Fruit fly (Drosophila melanogaster) whole organism, embryonic: ENCODE results near the gene Rcd5.

Source experiments
- Adf1 ChIP-seq: fragments of 200-800 bp; sonication (Bioruptor generic); IDR thresholded peaks from 2 replicates; pipeline ENCODE4 v1.3.6; 2022; ENCODE audit warnings: missing biosample characterization, missing genetic modification characterization
- Aef1 ChIP-seq: fragments of 200-800 bp; sonication (Bioruptor generic); IDR thresholded peaks from 3 replicates; pipeline ENCODE4 v1.3.6; 2022; ENCODE audit warnings: missing biosample characterization, missing genetic modification characterization
- Atf3 ChIP-seq: fragments of 200-800 bp; sonication (Bioruptor generic); optimal IDR thresholded peaks from 3 replicates; lab custom pipeline; 2016; ENCODE audit warnings: missing biosample characterization, missing genetic modification characterization
- Bgb ChIP-seq: fragments of 200-800 bp; sonication (Bioruptor generic); IDR thresholded peaks from 2 replicates; pipeline ENCODE4 v1.3.6; 2022; ENCODE audit warnings: missing biosample characterization, missing genetic modification characterization; ENCODE audit not compliant: partially characterized antibody
- CG10209 ChIP-seq: fragments of 200-800 bp; sonication (Bioruptor generic); optimal IDR thresholded peaks from 3 replicates; lab custom pipeline; 2017; ENCODE audit warnings: missing biosample characterization, mild to moderate bottlenecking, missing genetic modification characterization, missing genetic modification reagents
- CG10366 ChIP-seq: fragments of 200-800 bp; sonication (Bioruptor generic); IDR thresholded peaks from 2 replicates; pipeline ENCODE4 v1.3.6; 2022; ENCODE audit warnings: missing biosample characterization, missing genetic modification characterization
- CG10431 ChIP-seq: fragments of 200-800 bp; sonication (Bioruptor generic); optimal IDR thresholded peaks from 3 replicates; lab custom pipeline; 2018; ENCODE audit warnings: missing biosample characterization, mild to moderate bottlenecking, missing genetic modification characterization
- CG12155 ChIP-seq: fragments of 200-800 bp; sonication (Bioruptor generic); optimal IDR thresholded peaks from 3 replicates; lab custom pipeline; 2016; ENCODE audit warnings: missing biosample characterization, missing genetic modification characterization
- CG12236 ChIP-seq: fragments of 200-800 bp; sonication (Bioruptor generic); optimal IDR thresholded peaks from 2 replicates; lab custom pipeline; 2016; ENCODE audit warnings: missing biosample characterization, missing genetic modification characterization
- CG13894 ChIP-seq: fragments of 200-800 bp; sonication (Bioruptor generic); optimal IDR thresholded peaks from 3 replicates; lab custom pipeline; 2018; ENCODE audit warnings: missing biosample characterization, mild to moderate bottlenecking, missing genetic modification characterization, moderate library complexity
- CG15696 ChIP-seq: fragments of 200-800 bp; sonication (Bioruptor generic); optimal IDR thresholded peaks from 2 replicates; lab custom pipeline; 2019; ENCODE audit warnings: missing biosample characterization, mild to moderate bottlenecking, missing genetic modification characterization, moderate library complexity
- CG16815 ChIP-seq: fragments of 200-800 bp; sonication (Bioruptor generic); optimal IDR thresholded peaks from 3 replicates; lab custom pipeline; 2017; ENCODE audit warnings: missing biosample characterization, mild to moderate bottlenecking, missing genetic modification characterization
- CG17328 ChIP-seq: fragments of 200-800 bp; sonication (Bioruptor generic); IDR thresholded peaks from 2 replicates; pipeline ENCODE4 v1.3.6; 2022; ENCODE audit warnings: missing biosample characterization, missing genetic modification characterization
- CG34422 ChIP-seq: fragments of 200-800 bp; sonication (Bioruptor generic); IDR thresholded peaks from 3 replicates; pipeline ENCODE4 v1.3.6; 2022; ENCODE audit warnings: missing biosample characterization, missing genetic modification characterization
- CG43689 ChIP-seq: fragments of 200-800 bp; sonication (Bioruptor generic); IDR thresholded peaks from 2 replicates; pipeline ENCODE4 v1.3.6; 2022; ENCODE audit warnings: missing biosample characterization, missing genetic modification characterization
- CG9437 ChIP-seq: fragments of 200-800 bp; sonication (Bioruptor generic); optimal IDR thresholded peaks from 2 replicates; lab custom pipeline; 2018; ENCODE audit warnings: missing biosample characterization, mild to moderate bottlenecking, missing genetic modification characterization
- CG9727 ChIP-seq: fragments of 200-800 bp; sonication (Bioruptor generic); optimal IDR thresholded peaks from 3 replicates; lab custom pipeline; 2017; ENCODE audit warnings: missing biosample characterization, mild to moderate bottlenecking, missing genetic modification characterization
- Dad ChIP-seq: fragments of 200-800 bp; sonication (Bioruptor generic); optimal IDR thresholded peaks from 3 replicates; lab custom pipeline; 2016; ENCODE audit warnings: missing biosample characterization, missing genetic modification characterization
- Dfd ChIP-seq, 2 experiments: fragments of >200 bp; optimal IDR thresholded peaks; 2 replicates each; lab custom pipeline; 2017; ENCODE audit warnings: missing biosample characterization in 2 of 2, missing genetic modification characterization in 2 of 2
- Dref ChIP-seq: fragments of 200-800 bp; sonication (Bioruptor generic); IDR thresholded peaks from 2 replicates; pipeline ENCODE4 v1.3.6; 2022; ENCODE audit warnings: missing biosample characterization, missing genetic modification characterization
- Drgx ChIP-seq: fragments of 200-800 bp; sonication (Bioruptor generic); IDR thresholded peaks from 2 replicates; pipeline ENCODE4 v1.3.6; 2022; ENCODE audit warnings: missing biosample characterization, missing genetic modification characterization
- HmgZ ChIP-seq: fragments of 200-800 bp; sonication (Bioruptor generic); optimal IDR thresholded peaks from 2 replicates; lab custom pipeline; 2018; ENCODE audit warnings: missing biosample characterization, mild to moderate bottlenecking, missing genetic modification characterization
- Hr39 ChIP-seq: fragments of >200 bp; optimal IDR thresholded peaks from 2 replicates; lab custom pipeline; 2017
- Nf-YB ChIP-seq: fragments of 200-800 bp; sonication (Bioruptor generic); optimal IDR thresholded peaks from 3 replicates; lab custom pipeline; 2019; ENCODE audit warnings: missing biosample characterization, mild to moderate bottlenecking, missing genetic modification characterization, moderate library complexity
- Rx ChIP-seq: fragments of 200-800 bp; sonication (Bioruptor generic); IDR thresholded peaks from 2 replicates; pipeline ENCODE4 v1.3.6; 2022; ENCODE audit warnings: missing biosample characterization, missing genetic modification characterization
- Side ChIP-seq: fragments of 200-800 bp; sonication (Bioruptor generic); optimal IDR thresholded peaks from 2 replicates; lab custom pipeline; 2016; ENCODE audit warnings: missing biosample characterization, missing genetic modification characterization
- Xbp1 ChIP-seq: fragments of 200-800 bp; sonication (Bioruptor generic); optimal IDR thresholded peaks from 3 replicates; lab custom pipeline; 2016; ENCODE audit warnings: missing biosample characterization, mild to moderate bottlenecking, missing genetic modification characterization
- ab ChIP-seq: fragments of 200-800 bp; sonication (Bioruptor generic); optimal IDR thresholded peaks from 2 replicates; lab custom pipeline; 2016; ENCODE audit warnings: missing biosample characterization, missing genetic modification characterization
- al ChIP-seq: fragments of 200-800 bp; sonication (Bioruptor generic); IDR thresholded peaks from 2 replicates; pipeline ENCODE4 v1.3.6; 2022; ENCODE audit warnings: missing biosample characterization, missing genetic modification characterization
- ara ChIP-seq: fragments of 200-800 bp; sonication (Bioruptor generic); IDR thresholded peaks from 2 replicates; pipeline ENCODE4 v1.3.6; 2022; ENCODE audit warnings: missing biosample characterization, missing genetic modification characterization
- ash1 ChIP-seq: fragments of 200-800 bp; sonication (Bioruptor generic); optimal IDR thresholded peaks from 2 replicates; lab custom pipeline; 2018; ENCODE audit warnings: missing biosample characterization, mild to moderate bottlenecking, missing genetic modification characterization
- br ChIP-seq: fragments of >200 bp; optimal IDR thresholded peaks from 2 replicates; lab custom pipeline; 2017
- chn ChIP-seq: fragments of 200-800 bp; sonication (Bioruptor generic); optimal IDR thresholded peaks from 2 replicates; lab custom pipeline; 2016; ENCODE audit warnings: missing biosample characterization, missing genetic modification characterization
- crol ChIP-seq: fragments of 200-800 bp; sonication (Bioruptor generic); IDR thresholded peaks from 2 replicates; pipeline ENCODE4 v1.3.6; 2022; ENCODE audit warnings: missing biosample characterization, missing genetic modification characterization
- da ChIP-seq: fragments of 200-800 bp; sonication (Bioruptor generic); optimal IDR thresholded peaks from 2 replicates; lab custom pipeline; 2016; ENCODE audit warnings: missing biosample characterization, missing genetic modification characterization
- dimm ChIP-seq: fragments of 200-800 bp; sonication (Bioruptor generic); IDR thresholded peaks from 2 replicates; pipeline ENCODE4 v1.3.6; 2022; ENCODE audit warnings: missing biosample characterization, missing genetic modification characterization
- hbn ChIP-seq: fragments of 200-800 bp; sonication (Bioruptor generic); IDR thresholded peaks from 2 replicates; pipeline ENCODE4 v1.3.6; 2022; ENCODE audit warnings: missing biosample characterization, missing genetic modification characterization; ENCODE audit not compliant: partially characterized antibody
- lola ChIP-seq, 3 experiments: fragments of >200 bp in 2 of 3; fragments of 200-800 bp in 1 of 3; sonication (Bioruptor generic) in 1 of 3; optimal IDR thresholded peaks; 2 replicates each; lab custom pipeline; 2017 to 2019; ENCODE audit warnings: missing biosample characterization in 3 of 3, missing genetic modification characterization in 3 of 3, mild to moderate bottlenecking in 1 of 3, moderate library complexity in 1 of 3
- lov ChIP-seq, 2 experiments: fragments of 200-800 bp in 1 of 2; fragments of >200 bp in 1 of 2; sonication (Bioruptor generic) in 1 of 2; IDR thresholded peaks in 1 of 2; optimal IDR thresholded peaks in 1 of 2; 2 replicates in 1 of 2; 3 replicates in 1 of 2; pipeline versions ENCODE4 v1.3.6 to Lab custom; 2017 to 2022; ENCODE audit warnings: missing biosample characterization in 1 of 2, missing genetic modification characterization in 1 of 2
- nau ChIP-seq: fragments of 200-800 bp; sonication (Bioruptor generic); optimal IDR thresholded peaks from 3 replicates; lab custom pipeline; 2017; ENCODE audit warnings: missing biosample characterization, mild to moderate bottlenecking, missing genetic modification characterization, missing genetic modification reagents
- nerfin-1 ChIP-seq: fragments of 200-800 bp; sonication (Bioruptor generic); optimal IDR thresholded peaks from 3 replicates; lab custom pipeline; 2019; ENCODE audit warnings: missing biosample characterization, mild to moderate bottlenecking, missing genetic modification characterization, moderate library complexity
- oc ChIP-seq: fragments of 200-800 bp; sonication (Bioruptor generic); optimal IDR thresholded peaks from 2 replicates; lab custom pipeline; 2018; ENCODE audit warnings: missing biosample characterization, mild to moderate bottlenecking, missing genetic modification characterization, moderate library complexity
- otp ChIP-seq: fragments of 200-800 bp; sonication (Bioruptor generic); IDR thresholded peaks from 3 replicates; pipeline ENCODE4, ENCODE4 v1.3.6; 2022; ENCODE audit warnings: missing biosample characterization, missing genetic modification characterization
- sc ChIP-seq, 3 experiments: fragments of >200 bp in 2 of 3; fragments of 200-800 bp in 1 of 3; sonication (Bioruptor generic) in 1 of 3; optimal IDR thresholded peaks; 2 replicates in 2 of 3; 3 replicates in 1 of 3; lab custom pipeline; 2017; ENCODE audit warnings: mild to moderate bottlenecking in 1 of 3, missing biosample characterization in 1 of 3, missing genetic modification characterization in 1 of 3, missing genetic modification reagents in 1 of 3
- schlank ChIP-seq: fragments of 200-800 bp; sonication (Bioruptor generic); optimal IDR thresholded peaks from 2 replicates; lab custom pipeline; 2018; ENCODE audit warnings: missing biosample characterization, mild to moderate bottlenecking, missing genetic modification characterization
- sd ChIP-seq: fragments of 200-800 bp; sonication (Bioruptor generic); optimal IDR thresholded peaks from 3 replicates; lab custom pipeline; 2018; ENCODE audit warnings: missing biosample characterization, mild to moderate bottlenecking, missing genetic modification characterization, moderate library complexity
- sens ChIP-seq: fragments of 200-800 bp; sonication (Bioruptor generic); peaks from one replicate; lab custom pipeline; 2016; ENCODE audit warnings: missing biosample characterization, missing genetic modification characterization
- sens-2 ChIP-seq: fragments of 200-800 bp; sonication (Bioruptor generic); IDR thresholded peaks from 2 replicates; pipeline ENCODE4 v1.3.6; 2022; ENCODE audit warnings: missing biosample characterization, missing genetic modification characterization
- sim ChIP-seq: fragments of 200-800 bp; sonication (Bioruptor generic); IDR thresholded peaks from 2 replicates; pipeline ENCODE4 v1.3.6; 2022; ENCODE audit warnings: missing biosample characterization, missing genetic modification characterization
- sqz ChIP-seq: fragments of 200-800 bp; sonication (Bioruptor generic); optimal IDR thresholded peaks from 3 replicates; lab custom pipeline; 2018; ENCODE audit warnings: missing biosample characterization, mild to moderate bottlenecking, missing genetic modification characterization
- tll ChIP-seq, 2 experiments: fragments of 200-800 bp in 1 of 2; fragments of >200 bp in 1 of 2; sonication (Bioruptor generic) in 1 of 2; optimal IDR thresholded peaks; 2 replicates each; lab custom pipeline; 2017 to 2019; ENCODE audit warnings: missing biosample characterization in 2 of 2, missing genetic modification characterization in 2 of 2, mild to moderate bottlenecking in 1 of 2, moderate library complexity in 1 of 2

Rcd5 gene

dm6 chr3L:4016754-4017153 is 23.6 kb upstream of the Rcd5 start (continued):
- no peak for TF ChIP-seq Adf1 (GFP tag; lab: Robert Waterston, UW)
- TF ChIP-seq CG9727 (GFP tag; lab: Kevin White, UChicago) = peak; percentile 68
- TF ChIP-seq CG43689 (GFP tag; lab: Robert Waterston, UW) = no peak
- no peak for TF ChIP-seq CG13894 (tag; lab: Kevin White, UChicago)
- no peak for TF ChIP-seq CG9437 (GFP tag; lab: Kevin White, UChicago)
- TF ChIP-seq sens-2 (GFP tag; lab: Robert Waterston, UW) = peak; percentile 75; the same call in 1 of the 2 replicates
- no peak for TF ChIP-seq tll (GFP tag; optimal IDR thresholded peaks at IDR 0.05; lab: Kevin White, UChicago)
- no peak for TF ChIP-seq hbn (GFP tag; lab: Robert Waterston, UW)
- TF ChIP-seq chn = peak; percentile 66
- TF ChIP-seq oc (tag; lab: Kevin White, UChicago) = no peak
- TF ChIP-seq Aef1 = peak; percentile 36; the same call in 1 of the 3 replicates
- no peak for TF ChIP-seq lov (optimal IDR thresholded peaks at IDR 0.05; lab: Kevin White, UChicago)
- peak; percentile 80 for TF ChIP-seq lov (GFP tag; IDR thresholded peaks at IDR 0.05; lab: Robert Waterston, UW)
- no peak for TF ChIP-seq schlank
- TF ChIP-seq Dad (GFP tag; lab: Kevin White, UChicago) = peak; percentile 47
- TF ChIP-seq dimm (GFP tag; lab: Robert Waterston, UW) = no peak
- peak; percentile 48; the same call in 1 of the 2 replicates for TF ChIP-seq Rx
- peak; percentile 39 for TF ChIP-seq CG12236
- peak; percentile 3 for TF ChIP-seq sqz
- TF ChIP-seq Dfd (GFP tag; optimal IDR thresholded peaks at IDR 0.05; lab: Kevin White, UChicago) = no peak
- TF ChIP-seq crol (GFP tag; lab: Robert Waterston, UW) = peak; percentile 21; the same call in 1 of the 2 replicates
- TF ChIP-seq ara (GFP tag; lab: Robert Waterston, UW) = peak; percentile 90
- no peak for TF ChIP-seq Dref
- peak; percentile 56 for TF ChIP-seq nerfin-1 (tag; lab: Kevin White, UChicago)
- TF ChIP-seq CG16815 = peak; percentile 81
- TF ChIP-seq nau (GFP tag; lab: Kevin White, UChicago) = no peak
- TF ChIP-seq CG10431 (GFP tag; lab: Kevin White, UChicago) = peak; percentile 22
- peak; percentile 80 for TF ChIP-seq CG17328 (GFP tag; lab: Robert Waterston, UW)
- no peak for TF ChIP-seq ab (GFP tag; lab: Kevin White, UChicago)
- TF ChIP-seq lola (GFP tag; optimal IDR thresholded peaks at IDR 0.05; lab: Kevin White, UChicago) = peak in 1 of 3 experiments; percentile 76
- peak; percentile 66 for TF ChIP-seq CG10366 (GFP tag; lab: Robert Waterston, UW)
- TF ChIP-seq HmgZ (tag; lab: Kevin White, UChicago) = no peak
- peak; percentile 66 for TF ChIP-seq Atf3 (GFP tag; lab: Kevin White, UChicago)
- peak; percentile 34 for TF ChIP-seq CG12155 (GFP tag; lab: Kevin White, UChicago)
- TF ChIP-seq ash1 (GFP tag; lab: Kevin White, UChicago) = no peak
- TF ChIP-seq al (GFP tag; lab: Robert Waterston, UW) = no peak
- TF ChIP-seq sc (optimal IDR thresholded peaks at IDR 0.05; lab: Kevin White, UChicago) = no peak
- TF ChIP-seq sc (GFP tag; optimal IDR thresholded peaks at IDR 0.05; lab: Kevin White, UChicago) = peak; percentile 67
- peak; percentile 63; the same call in 2 of the 3 replicates for TF ChIP-seq CG34422 (GFP tag; lab: Robert Waterston, UW)
- no peak for TF ChIP-seq sd
- TF ChIP-seq otp (GFP tag; lab: Robert Waterston, UW) = peak; percentile 82
- no peak for TF ChIP-seq Hr39 (lab: Kevin White, UChicago)
- peak; percentile 97 for TF ChIP-seq sens
- TF ChIP-seq CG15696 (tag; lab: Kevin White, UChicago) = peak; percentile 89
- TF ChIP-seq Bgb (GFP tag; lab: Robert Waterston, UW) = no peak
- TF ChIP-seq Nf-YB (GFP tag; lab: Kevin White, UChicago) = peak; percentile 20
- TF ChIP-seq Side (GFP tag; lab: Kevin White, UChicago) = peak; percentile 45
- peak; percentile 53 for TF ChIP-seq Drgx (GFP tag; lab: Robert Waterston, UW)
- peak; percentile 75 for TF ChIP-seq Xbp1 (GFP tag; lab: Kevin White, UChicago)
- TF ChIP-seq da = peak; percentile 12
- no peak for TF ChIP-seq br (lab: Kevin White, UChicago)
- 0 out of 2 replicates have a peak, but pooled peaks have one; percentile 17 for TF ChIP-seq sim
- peak; percentile 47 for TF ChIP-seq CG10209 (GFP tag; lab: Kevin White, UChicago)
